Fruit fly (Drosophila melanogaster) whole organism, pupa: ENCODE results near the gene Gem2.

Source experiments
- CG10348 ChIP-seq: fragments of 200-800 bp; sonication (Bioruptor generic); IDR thresholded peaks from 2 replicates; pipeline ENCODE4 v1.3.6; 2022; ENCODE audit warnings: missing biosample characterization, missing genetic modification characterization
- CG12605 ChIP-seq: fragments of 200-800 bp; sonication (Bioruptor generic); IDR thresholded peaks from 2 replicates; pipeline ENCODE4 v1.3.6; 2022; ENCODE audit warnings: missing biosample characterization, missing genetic modification characterization
- CG13204 ChIP-seq: fragments of 200-800 bp; sonication (Bioruptor generic); optimal IDR thresholded peaks from 2 replicates; lab custom pipeline; 2018; ENCODE audit warnings: missing biosample characterization, mild to moderate bottlenecking, missing genetic modification characterization, moderate library complexity
- CG14655 ChIP-seq: fragments of 200-800 bp; sonication (Bioruptor generic); optimal IDR thresholded peaks from 3 replicates; lab custom pipeline; 2017; ENCODE audit warnings: mild to moderate bottlenecking, missing biosample characterization, missing genetic modification reagents, missing genetic modification characterization
- CG15710 ChIP-seq: fragments of 200-800 bp; sonication (Bioruptor generic); optimal IDR thresholded peaks from 2 replicates; lab custom pipeline; 2018; ENCODE audit warnings: missing biosample characterization, mild to moderate bottlenecking, missing genetic modification characterization, moderate library complexity
- CG17806 ChIP-seq: fragments of 200-800 bp; sonication (Bioruptor generic); optimal IDR thresholded peaks from 2 replicates; lab custom pipeline; 2018; ENCODE audit warnings: missing biosample characterization, mild to moderate bottlenecking, missing genetic modification characterization, moderate library complexity
- CG32121 ChIP-seq: fragments of 200-800 bp; sonication (Bioruptor generic); IDR thresholded peaks from 2 replicates; pipeline ENCODE4 v1.3.6; 2022; ENCODE audit warnings: missing biosample characterization, missing genetic modification characterization
- CG34367 ChIP-seq: fragments of 200-800 bp; sonication (Bioruptor generic); optimal IDR thresholded peaks from 2 replicates; lab custom pipeline; 2018; ENCODE audit warnings: missing biosample characterization, mild to moderate bottlenecking, missing genetic modification characterization
- CG4496 ChIP-seq: fragments of 200-800 bp; sonication (Bioruptor generic); IDR thresholded peaks from 3 replicates; pipeline ENCODE4 v1.3.6; 2022; ENCODE audit warnings: missing biosample characterization, missing genetic modification characterization
- CG8159 ChIP-seq: fragments of 200-800 bp; sonication (Bioruptor generic); optimal IDR thresholded peaks from 3 replicates; lab custom pipeline; 2018; ENCODE audit warnings: missing biosample characterization, mild to moderate bottlenecking, missing genetic modification characterization, moderate library complexity
- CG8301 ChIP-seq: fragments of 200-800 bp; sonication (Bioruptor generic); optimal IDR thresholded peaks from 2 replicates; lab custom pipeline; 2018; ENCODE audit warnings: missing biosample characterization, mild to moderate bottlenecking, missing genetic modification characterization
- CG9948 ChIP-seq: fragments of 200-800 bp; sonication (Bioruptor generic); optimal IDR thresholded peaks from 2 replicates; lab custom pipeline; 2018; ENCODE audit warnings: missing biosample characterization, mild to moderate bottlenecking, missing genetic modification characterization, moderate library complexity
- D1 ChIP-seq: fragments of 200-800 bp; sonication (Bioruptor generic); optimal IDR thresholded peaks from 2 replicates; lab custom pipeline; 2018; ENCODE audit warnings: missing biosample characterization, mild to moderate bottlenecking, missing genetic modification characterization, moderate library complexity
- EcR ChIP-seq: fragments of 200-800 bp; sonication (Bioruptor generic); optimal IDR thresholded peaks from 3 replicates; lab custom pipeline; 2019; ENCODE audit warnings: missing biosample characterization, missing genetic modification characterization, mild to moderate bottlenecking, moderate library complexity, missing genetic modification reagents
- Ets98B ChIP-seq: fragments of 200-800 bp; sonication (Bioruptor generic); IDR thresholded peaks from 2 replicates; pipeline ENCODE4 v1.3.6; 2022; ENCODE audit warnings: missing biosample characterization, missing genetic modification characterization
- Pif1A ChIP-seq: fragments of 200-800 bp; sonication (Bioruptor generic); optimal IDR thresholded peaks from 3 replicates; lab custom pipeline; 2016; ENCODE audit warnings: missing biosample characterization, missing genetic modification characterization
- Pif1B ChIP-seq: fragments of 200-800 bp; sonication (Bioruptor generic); optimal IDR thresholded peaks from 3 replicates; lab custom pipeline; 2016; ENCODE audit warnings: missing biosample characterization, missing genetic modification characterization
- Snoo ChIP-seq: fragments of 200-800 bp; sonication (Bioruptor generic); optimal IDR thresholded peaks from 3 replicates; lab custom pipeline; 2017; ENCODE audit warnings: missing biosample characterization, mild to moderate bottlenecking, missing genetic modification characterization, inconsistent platforms
- fd96Ca ChIP-seq: fragments of 200-800 bp; sonication (Bioruptor generic); IDR thresholded peaks from 3 replicates; pipeline ENCODE4 v1.3.6; 2022; ENCODE audit warnings: missing biosample characterization, missing genetic modification characterization
- gl ChIP-seq: fragments of 200-800 bp; sonication (Bioruptor generic); optimal IDR thresholded peaks from 2 replicates; lab custom pipeline; 2018; ENCODE audit warnings: missing biosample characterization, mild to moderate bottlenecking, missing genetic modification characterization
- rn ChIP-seq: fragments of 200-800 bp; sonication (Bioruptor generic); IDR thresholded peaks from 2 replicates; pipeline ENCODE4 v1.3.6; 2022; ENCODE audit warnings: missing biosample characterization, missing genetic modification characterization

Gene Gem2

dm6 chr3L:19100188-19100587, at the start of gene Gem2:
Gene Gem2 (minus strand): TSS chr3L:19100363.
- TF ChIP-seq D1 (tag; lab: Kevin White, UChicago) (peak; percentile 88), Snoo (tag; lab: Kevin White, UChicago) (no peak), EcR (no peak), CG15710 (tag; lab: Kevin White, UChicago) (no peak), CG32121 (GFP tag; lab: Robert Waterston, UW) (no peak), CG8301 (no peak), fd96Ca (GFP tag; lab: Robert Waterston, UW) (no peak), CG9948 (tag; lab: Kevin White, UChicago) (no peak), Pif1B (GFP tag; lab: Kevin White, UChicago) (no peak)

DNA sequence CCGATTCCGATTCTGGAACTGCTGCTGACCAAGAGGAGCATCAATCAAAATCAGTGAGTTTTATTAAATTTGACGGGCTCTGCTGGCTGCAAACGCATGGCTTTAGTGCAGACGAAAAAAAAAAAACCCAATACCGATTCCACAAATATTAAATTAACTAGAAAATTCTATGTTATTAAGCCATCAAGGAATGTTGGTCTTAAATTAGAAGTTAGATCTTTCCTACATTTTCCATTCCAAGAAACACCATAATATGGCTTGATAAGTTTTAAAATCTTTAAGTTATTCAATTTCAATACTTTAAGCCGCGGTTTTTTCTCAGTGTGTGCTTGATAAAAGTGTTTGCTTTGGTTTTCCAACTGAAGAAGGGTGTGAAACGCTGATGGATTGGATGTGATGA, 47.0 kb upstream of the Gem2 start:
- TF ChIP-seq CG32121 (GFP tag; lab: Robert Waterston, UW) (no peak), CG17806 (tag; lab: Kevin White, UChicago) (peak; percentile 14), CG34367 (tag; lab: Kevin White, UChicago) (no peak)

DNA sequence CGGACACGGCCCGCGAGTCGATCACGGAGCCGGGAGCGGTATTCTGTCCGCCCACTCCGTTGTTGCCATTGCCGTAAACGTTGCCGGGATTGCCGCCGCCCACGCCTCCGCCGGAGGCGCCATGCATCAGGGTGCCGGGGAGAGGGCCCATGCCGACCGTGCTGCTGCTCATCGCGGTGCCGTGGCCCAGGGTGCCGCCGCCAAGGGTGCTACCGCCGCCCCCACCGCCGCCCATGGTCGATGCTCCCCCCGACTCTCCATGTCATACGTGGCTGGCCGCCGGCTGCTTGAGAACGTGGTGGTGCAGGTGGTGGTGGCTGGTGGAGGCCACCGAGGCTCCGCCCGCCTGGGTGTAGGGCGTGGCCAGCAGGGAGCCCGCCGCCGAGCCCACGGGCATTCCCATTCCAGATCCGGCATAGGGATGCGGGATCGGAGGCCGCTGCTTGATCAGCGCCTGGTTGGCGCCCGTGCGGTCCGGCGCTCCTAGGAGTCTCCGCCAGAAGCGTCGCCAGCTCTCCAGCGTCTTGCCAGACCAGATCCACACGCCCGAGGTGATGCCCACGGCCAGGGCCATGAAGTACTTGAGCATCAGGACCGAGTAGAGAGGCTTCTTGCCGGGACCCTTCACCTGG, 43.9 kb upstream of the Gem2 start:
- TF ChIP-seq CG4496 (GFP tag; lab: Robert Waterston, UW) (no peak), Snoo (tag; lab: Kevin White, UChicago) (no peak), Pif1A (GFP tag; lab: Kevin White, UChicago) (no peak), CG13204 (GFP tag; lab: Kevin White, UChicago) (no peak), gl (tag; lab: Kevin White, UChicago) (no peak), CG10348 (GFP tag; lab: Robert Waterston, UW) (no peak), CG15710 (tag; lab: Kevin White, UChicago) (no peak), D1 (tag; lab: Kevin White, UChicago) (no peak), Ets98B (GFP tag; lab: Robert Waterston, UW) (no peak), CG9948 (tag; lab: Kevin White, UChicago) (no peak), CG32121 (GFP tag; lab: Robert Waterston, UW) (no peak), CG17806 (tag; lab: Kevin White, UChicago) (no peak), CG14655 (GFP tag; lab: Kevin White, UChicago) (no peak), fd96Ca (GFP tag; lab: Robert Waterston, UW) (no peak)

DNA sequence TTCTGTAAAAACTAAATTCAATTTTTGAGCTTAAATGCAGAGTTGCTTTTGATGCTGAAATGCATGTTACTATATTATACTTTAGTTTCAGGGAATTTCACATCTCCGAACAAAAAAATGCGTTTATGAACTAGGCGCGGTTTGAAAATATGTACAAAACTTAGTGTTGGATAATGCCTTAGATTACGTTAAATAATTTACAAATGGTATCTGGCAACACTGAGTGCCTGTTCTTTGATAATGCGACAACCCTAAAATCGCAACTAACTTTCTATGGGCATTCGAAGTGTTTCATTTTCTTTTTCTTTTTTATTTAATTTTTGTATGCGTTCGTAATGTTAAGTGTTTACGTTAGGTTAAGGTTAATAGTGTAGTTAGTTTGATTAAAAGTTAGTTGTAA, 42.4 kb upstream of the Gem2 start:
- TF ChIP-seq CG10348 (GFP tag; lab: Robert Waterston, UW) (no peak), CG8159 (tag; lab: Kevin White, UChicago) (no peak), CG32121 (GFP tag; lab: Robert Waterston, UW) (no peak), rn (GFP tag; lab: Robert Waterston, UW) (no peak), CG15710 (tag; lab: Kevin White, UChicago) (no peak)

DNA sequence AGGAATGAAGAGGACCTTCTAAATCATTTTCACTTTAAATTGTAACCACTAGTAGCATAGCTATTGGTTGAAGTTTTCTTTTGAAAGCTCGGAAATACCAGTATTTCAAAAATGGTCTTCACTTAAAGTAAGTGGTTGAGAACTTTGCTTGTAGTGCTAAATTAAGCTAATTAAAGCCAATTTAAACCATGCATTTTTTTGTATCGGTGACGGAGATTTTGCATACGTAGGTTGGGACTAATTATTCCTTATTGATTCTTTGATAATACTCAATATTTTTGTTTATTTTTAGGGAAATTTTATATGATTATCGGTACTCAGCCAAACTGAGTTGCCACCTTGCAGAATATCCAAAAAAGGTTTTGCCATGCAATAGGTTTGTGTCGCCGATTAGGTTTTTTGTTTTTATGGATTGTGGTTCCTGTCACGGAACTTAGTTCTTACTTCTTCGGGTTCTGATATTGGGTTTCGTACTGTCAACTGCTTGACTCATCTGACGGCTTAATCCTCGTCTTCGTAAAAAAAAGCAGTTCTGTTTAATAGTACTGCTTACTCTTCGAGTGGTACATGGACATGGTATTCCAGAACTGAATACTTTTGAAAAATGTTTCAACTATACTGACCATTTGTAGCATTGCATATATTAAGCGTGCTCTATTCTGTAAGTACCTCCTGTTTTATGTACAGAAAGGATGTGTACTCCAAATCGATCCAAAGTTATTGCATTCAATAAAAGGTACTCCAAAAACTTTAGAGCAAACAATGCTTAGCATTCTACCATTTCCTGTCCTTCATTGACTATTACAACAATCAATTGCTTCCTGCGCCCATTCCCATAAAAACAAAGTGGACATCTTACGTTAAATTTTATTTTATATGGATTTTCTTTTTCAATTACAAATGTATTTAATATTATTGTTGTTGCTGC, 40.2 kb upstream of the Gem2 start:
- TF ChIP-seq D1 (tag; lab: Kevin White, UChicago): peak; percentile 52
- no peak for TF ChIP-seq CG10348 (GFP tag; lab: Robert Waterston, UW)
- TF ChIP-seq CG12605 (GFP tag; lab: Robert Waterston, UW): no peak

DNA sequence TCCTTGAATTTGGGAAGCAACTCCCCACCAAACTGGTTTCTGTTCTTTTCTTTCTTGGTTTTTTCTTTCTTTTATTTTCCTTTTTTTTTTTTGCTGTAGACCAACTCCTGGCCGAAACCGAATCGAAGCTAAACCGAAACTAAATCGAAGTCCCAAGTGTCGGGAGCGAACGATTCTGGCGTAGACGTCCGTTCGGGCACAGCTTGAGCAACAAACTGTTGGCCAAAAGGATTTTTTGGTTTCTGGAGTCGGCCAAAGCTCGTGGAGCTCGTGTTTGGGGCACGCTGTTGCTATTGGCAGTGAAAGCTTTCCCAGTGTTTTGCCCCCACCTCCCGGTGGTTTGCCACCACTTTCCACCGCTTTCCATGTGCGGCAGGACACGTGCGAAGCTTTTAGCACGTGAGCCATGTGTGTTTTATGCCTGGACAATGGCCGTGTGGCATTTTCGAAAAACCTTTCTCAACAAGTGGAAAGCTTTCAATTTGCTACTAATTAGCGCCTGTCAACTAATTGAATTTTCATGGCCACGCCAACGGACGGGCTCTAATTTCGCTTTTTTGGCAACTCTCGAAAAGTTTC, 38.9 kb upstream of the Gem2 start, which contains the start of gene CG14082:
CG14082 (minus strand) TSS at position 51 of the 579 bp plus-strand sequence.
- TF ChIP-seq Snoo (tag; lab: Kevin White, UChicago): no peak
- no peak for TF ChIP-seq gl (tag; lab: Kevin White, UChicago)
- no peak for TF ChIP-seq Ets98B (GFP tag; lab: Robert Waterston, UW)
- no peak for TF ChIP-seq CG12605 (GFP tag; lab: Robert Waterston, UW)
- no peak for TF ChIP-seq EcR
- no peak for TF ChIP-seq CG4496 (GFP tag; lab: Robert Waterston, UW)
- no peak for TF ChIP-seq CG8301
- no peak for TF ChIP-seq rn (GFP tag; lab: Robert Waterston, UW)
- no peak for TF ChIP-seq CG32121 (GFP tag; lab: Robert Waterston, UW)
- no peak for TF ChIP-seq CG15710 (tag; lab: Kevin White, UChicago)
- no peak for TF ChIP-seq CG10348 (GFP tag; lab: Robert Waterston, UW)
- TF ChIP-seq Pif1A (GFP tag; lab: Kevin White, UChicago): no peak
- no peak for TF ChIP-seq fd96Ca (GFP tag; lab: Robert Waterston, UW)
- no peak for TF ChIP-seq D1 (tag; lab: Kevin White, UChicago)
- TF ChIP-seq CG9948 (tag; lab: Kevin White, UChicago): no peak
- TF ChIP-seq CG13204 (GFP tag; lab: Kevin White, UChicago): no peak
- TF ChIP-seq Pif1B (GFP tag; lab: Kevin White, UChicago): no peak
- no peak for TF ChIP-seq CG34367 (tag; lab: Kevin White, UChicago)
